Fruit fly (Drosophila melanogaster): ENCODE results near the gene TBC1D16.

The TBC1D16 gene

DNA sequence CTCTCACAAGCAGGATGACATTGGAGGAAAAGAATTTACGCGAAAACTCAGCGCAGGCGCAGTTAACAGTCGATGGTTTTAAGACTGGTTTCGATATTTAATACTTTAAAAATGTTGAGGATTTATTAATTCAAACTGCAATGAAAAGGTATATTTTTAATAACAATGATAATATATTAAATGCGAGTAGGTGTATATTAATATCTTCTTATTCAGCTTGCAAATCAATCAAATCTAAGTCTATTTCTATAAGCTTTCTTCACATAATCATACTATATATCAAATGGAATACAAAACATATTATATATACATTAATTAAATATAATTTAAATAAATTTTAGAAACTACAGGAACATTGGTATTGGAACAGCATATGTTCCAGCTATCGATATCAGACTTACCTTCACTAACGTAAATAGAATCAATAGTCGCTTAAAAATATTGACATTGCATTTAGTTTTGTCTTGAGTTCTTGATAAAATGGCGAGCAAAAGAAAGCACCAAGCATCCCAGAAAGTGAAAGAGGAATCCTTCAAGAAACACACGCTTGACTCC, at the start of gene TBC1D16, which contains the start of gene holn1:
Gene TBC1D16, minus strand, starts transcription at position 51 of the 555 bp plus-strand sequence.
Gene holn1, plus strand, starts transcription at position 390 of the 555 bp plus-strand sequence.
- TF ChIP-seq Snoo (tag; optimal IDR thresholded peaks at IDR 0.05) (no peak), Ets98B (GFP tag; IDR thresholded peaks at IDR 0.05) (no peak)

DNA sequence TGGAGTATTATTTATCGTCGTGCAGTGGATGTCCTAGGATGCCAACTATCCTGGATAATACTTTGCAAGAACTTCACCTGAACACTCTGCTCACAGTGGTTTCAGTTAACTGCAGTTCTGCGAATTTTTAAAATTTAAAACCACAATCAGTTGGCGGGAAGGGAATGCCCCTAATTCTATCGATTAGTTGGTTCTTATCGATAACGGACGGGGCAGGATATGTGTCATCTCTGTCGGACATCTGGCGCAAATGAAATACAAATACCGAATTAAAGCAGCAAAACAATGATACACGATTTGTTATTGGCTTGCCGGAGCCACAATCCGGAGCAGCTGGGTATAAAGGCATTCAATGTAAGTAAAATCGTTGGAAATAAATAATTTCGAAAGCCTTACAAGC, 47.6 kb upstream of the TBC1D16 start, which contains the start of gene Grip75:
Gene Grip75, plus strand, starts transcription at position 223 of the 400 bp plus-strand sequence.
- TF ChIP-seq CG17806 (tag; optimal IDR thresholded peaks at IDR 0.05), result no peak
- TF ChIP-seq gl (tag; optimal IDR thresholded peaks at IDR 0.05), result no peak
- no peak for TF ChIP-seq CG9948 (tag; optimal IDR thresholded peaks at IDR 0.05)
- no peak for TF ChIP-seq Pif1A (GFP tag; optimal IDR thresholded peaks at IDR 0.05)
- TF ChIP-seq fd96Ca (GFP tag; IDR thresholded peaks at IDR 0.05), result no peak
- TF ChIP-seq D1 (tag; optimal IDR thresholded peaks at IDR 0.05), result no peak
- no peak for TF ChIP-seq Snoo (tag; optimal IDR thresholded peaks at IDR 0.05)
- no peak for TF ChIP-seq Ets98B (GFP tag; IDR thresholded peaks at IDR 0.05)
- TF ChIP-seq CG10348 (GFP tag; IDR thresholded peaks at IDR 0.05), result no peak
- no peak for TF ChIP-seq CG15710 (tag; optimal IDR thresholded peaks at IDR 0.05)
- no peak for TF ChIP-seq CG34367 (tag; optimal IDR thresholded peaks at IDR 0.05)
- TF ChIP-seq CG8301 (tag; optimal IDR thresholded peaks at IDR 0.05), result no peak
- no peak for TF ChIP-seq CG14655 (GFP tag; optimal IDR thresholded peaks at IDR 0.05)
- no peak for TF ChIP-seq CG8159 (tag; optimal IDR thresholded peaks at IDR 0.05)
- no peak for TF ChIP-seq EcR (GFP tag; optimal IDR thresholded peaks at IDR 0.05)
- no peak for TF ChIP-seq CG13204 (GFP tag; optimal IDR thresholded peaks at IDR 0.05)
- no peak for TF ChIP-seq Pif1B (GFP tag; optimal IDR thresholded peaks at IDR 0.05)
- TF ChIP-seq CG4496 (GFP tag; IDR thresholded peaks at IDR 0.05), result no peak
- TF ChIP-seq rn (GFP tag; IDR thresholded peaks at IDR 0.05), result no peak

DNA sequence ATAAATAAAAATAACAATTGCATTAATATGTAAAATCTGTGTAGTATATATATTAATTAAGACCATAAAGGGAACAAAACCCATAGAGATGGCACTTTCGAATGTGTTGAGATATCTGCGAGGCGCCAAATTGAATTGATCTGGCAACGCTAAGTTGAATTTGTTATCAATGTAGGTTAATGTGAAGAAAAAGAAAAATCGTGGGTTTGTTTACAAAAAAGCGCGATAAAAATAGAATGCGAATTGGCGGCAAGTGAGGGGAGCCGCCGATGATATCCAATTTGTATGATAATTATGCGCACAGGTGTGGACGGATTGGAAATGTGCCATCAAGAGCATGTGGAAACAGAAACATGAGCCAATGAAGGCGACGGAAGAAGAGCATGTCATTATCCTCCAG, 44.4 kb upstream of the TBC1D16 start:
- TF ChIP-seq CG10348 (GFP tag; IDR thresholded peaks at IDR 0.05) (no peak), CG32121 (GFP tag; IDR thresholded peaks at IDR 0.05) (peak; percentile 47), CG8159 (tag; optimal IDR thresholded peaks at IDR 0.05) (no peak), CG4496 (GFP tag; IDR thresholded peaks at IDR 0.05) (no peak), gl (tag; optimal IDR thresholded peaks at IDR 0.05) (peak; percentile 7), Pif1A (GFP tag; optimal IDR thresholded peaks at IDR 0.05) (no peak)

DNA sequence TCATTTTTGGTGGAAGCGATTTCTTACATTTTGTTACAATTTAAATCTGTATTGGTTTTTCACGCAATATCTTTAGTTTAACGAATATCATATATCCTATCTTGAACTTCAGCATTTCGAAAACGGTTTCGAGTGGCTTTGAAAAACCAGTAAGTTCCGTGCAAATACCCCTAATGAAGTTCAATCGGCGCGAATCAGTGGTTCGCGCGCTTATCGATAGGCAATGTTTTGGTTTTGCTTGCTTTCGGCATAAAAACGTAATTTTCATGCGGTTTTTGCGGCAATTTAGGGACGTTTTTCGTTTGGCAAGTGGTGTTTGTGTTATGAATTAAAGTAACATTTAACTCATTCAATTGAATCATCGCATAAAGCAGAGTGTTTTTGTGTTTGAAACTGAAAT, 41.4 kb upstream of the TBC1D16 start, which contains the start of gene RluA-2:
Gene RluA-2, plus strand, starts transcription at position 195 of the 400 bp plus-strand sequence.
- TF ChIP-seq fd96Ca (GFP tag; IDR thresholded peaks at IDR 0.05) (no peak), EcR (GFP tag; optimal IDR thresholded peaks at IDR 0.05) (no peak), gl (tag; optimal IDR thresholded peaks at IDR 0.05) (no peak), CG4496 (GFP tag; IDR thresholded peaks at IDR 0.05) (no peak), Pif1A (GFP tag; optimal IDR thresholded peaks at IDR 0.05) (no peak), CG12605 (GFP tag; IDR thresholded peaks at IDR 0.05) (no peak), CG10348 (GFP tag; IDR thresholded peaks at IDR 0.05) (no peak), CG8301 (tag; optimal IDR thresholded peaks at IDR 0.05) (no peak), D1 (tag; optimal IDR thresholded peaks at IDR 0.05) (no peak), CG14655 (GFP tag; optimal IDR thresholded peaks at IDR 0.05) (no peak), CG9948 (tag; optimal IDR thresholded peaks at IDR 0.05) (no peak), Pif1B (GFP tag; optimal IDR thresholded peaks at IDR 0.05) (no peak), CG32121 (GFP tag; IDR thresholded peaks at IDR 0.05) (no peak), CG17806 (tag; optimal IDR thresholded peaks at IDR 0.05) (no peak), CG15710 (tag; optimal IDR thresholded peaks at IDR 0.05) (no peak), CG13204 (GFP tag; optimal IDR thresholded peaks at IDR 0.05) (no peak), CG34367 (tag; optimal IDR thresholded peaks at IDR 0.05) (no peak), Ets98B (GFP tag; IDR thresholded peaks at IDR 0.05) (no peak), Snoo (tag; optimal IDR thresholded peaks at IDR 0.05) (no peak), rn (GFP tag; IDR thresholded peaks at IDR 0.05) (no peak)

DNA sequence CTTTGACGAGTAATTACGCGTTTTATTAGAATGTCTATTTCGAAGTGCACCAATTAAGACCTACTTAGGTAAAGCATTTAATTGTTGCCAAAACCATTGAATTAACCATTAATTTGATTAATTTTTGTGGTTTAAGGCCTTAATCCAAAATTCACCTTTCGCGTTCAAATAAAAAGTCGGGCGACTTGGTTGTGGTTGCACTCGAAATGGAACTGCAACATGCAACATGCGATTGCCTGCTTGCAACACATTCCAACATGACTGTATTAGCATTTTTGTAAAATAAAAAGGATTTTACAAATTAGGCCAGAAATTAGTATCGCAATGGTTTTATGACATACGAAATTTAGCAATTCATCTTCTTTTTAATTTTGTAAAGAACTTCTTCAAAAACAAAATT, 39.4 kb upstream of the TBC1D16 start:
- TF ChIP-seq rn (GFP tag; IDR thresholded peaks at IDR 0.05) (no peak), D1 (tag; optimal IDR thresholded peaks at IDR 0.05) (no peak), CG32121 (GFP tag; IDR thresholded peaks at IDR 0.05) (no peak), CG10348 (GFP tag; IDR thresholded peaks at IDR 0.05) (no peak), Snoo (tag; optimal IDR thresholded peaks at IDR 0.05) (no peak), CG9948 (tag; optimal IDR thresholded peaks at IDR 0.05) (no peak), CG8159 (tag; optimal IDR thresholded peaks at IDR 0.05) (no peak), CG15710 (tag; optimal IDR thresholded peaks at IDR 0.05) (no peak), CG12605 (GFP tag; IDR thresholded peaks at IDR 0.05) (no peak), CG13204 (GFP tag; optimal IDR thresholded peaks at IDR 0.05) (no peak)

DNA sequence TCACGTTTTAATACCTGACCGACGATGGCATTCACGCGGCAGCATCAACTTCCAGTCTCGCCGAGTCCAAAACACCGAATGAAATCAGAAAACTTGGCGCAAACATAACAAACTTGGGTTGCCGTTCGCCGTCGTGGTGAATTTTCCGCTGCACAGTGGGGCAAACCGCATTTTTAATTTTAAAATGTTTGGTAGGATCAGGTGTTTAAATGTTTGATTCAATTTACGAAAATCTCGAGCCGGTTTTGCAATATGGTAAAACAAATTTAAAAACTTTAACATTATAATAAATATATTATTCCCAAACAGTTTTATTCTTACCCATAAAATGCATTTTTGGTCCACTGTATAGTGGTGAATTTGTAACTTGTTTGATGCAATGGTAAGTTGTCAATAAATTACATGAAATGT, 38.8 kb upstream of the TBC1D16 start, which contains the start of gene RluA-1:
Gene RluA-1, minus strand, starts transcription at position 82 of the 411 bp plus-strand sequence.
- TF ChIP-seq CG10348 (GFP tag; IDR thresholded peaks at IDR 0.05) (peak; percentile 86), CG4496 (GFP tag; IDR thresholded peaks at IDR 0.05) (peak; percentile 99), CG34367 (tag; optimal IDR thresholded peaks at IDR 0.05) (peak; percentile 96), CG8159 (tag; optimal IDR thresholded peaks at IDR 0.05) (peak; percentile 98), CG32121 (GFP tag; IDR thresholded peaks at IDR 0.05) (peak; percentile 99), Pif1B (GFP tag; optimal IDR thresholded peaks at IDR 0.05) (peak; percentile 98), rn (GFP tag; IDR thresholded peaks at IDR 0.05) (peak; percentile 96), CG13204 (GFP tag; optimal IDR thresholded peaks at IDR 0.05) (no peak), Ets98B (GFP tag; IDR thresholded peaks at IDR 0.05) (peak; percentile 99), D1 (tag; optimal IDR thresholded peaks at IDR 0.05) (peak; percentile 95), EcR (GFP tag; optimal IDR thresholded peaks at IDR 0.05) (no peak), CG9948 (tag; optimal IDR thresholded peaks at IDR 0.05) (peak; percentile 98), CG17806 (tag; optimal IDR thresholded peaks at IDR 0.05) (peak; percentile 98), fd96Ca (GFP tag; IDR thresholded peaks at IDR 0.05) (peak; percentile 99), Pif1A (GFP tag; optimal IDR thresholded peaks at IDR 0.05) (peak; percentile 92), CG8301 (tag; optimal IDR thresholded peaks at IDR 0.05) (peak; percentile 98), Snoo (tag; optimal IDR thresholded peaks at IDR 0.05) (peak; percentile 85), CG12605 (GFP tag; IDR thresholded peaks at IDR 0.05) (peak; percentile 98), CG15710 (tag; optimal IDR thresholded peaks at IDR 0.05) (peak; percentile 97), gl (tag; optimal IDR thresholded peaks at IDR 0.05) (peak; percentile 92), CG14655 (GFP tag; optimal IDR thresholded peaks at IDR 0.05) (peak; percentile 99)

Data from whole organism, pupa.